Worm (Caenorhabditis elegans): Measurements from ENCODE around the gene cyp-43A1.

- TF ChIP-seq ama-1 (optimal IDR thresholded peaks at IDR 0.05) (no peak), sea-1 (GFP tag; conservative IDR thresholded peaks at IDR 0.05) (peak; percentile 97), tra-4 (tag; optimal IDR thresholded peaks at IDR 0.05) (peak; percentile 73), flt-1 (GFP tag; IDR thresholded peaks at IDR 0.05) (peak; percentile 99), hmbx-1 (tag; optimal IDR thresholded peaks at IDR 0.05) (peak; percentile 74), ceh-13 (GFP tag; optimal IDR thresholded peaks at IDR 0.05) (peak; percentile 87)
Measured at ce11 chrX:5707809-5708208, 6.5 kb upstream of the cyp-43A1 start.

Measured in whole organism, early embryonic.